Worm (Caenorhabditis elegans): ENCODE data around the gene F40F9.3.

DNA sequence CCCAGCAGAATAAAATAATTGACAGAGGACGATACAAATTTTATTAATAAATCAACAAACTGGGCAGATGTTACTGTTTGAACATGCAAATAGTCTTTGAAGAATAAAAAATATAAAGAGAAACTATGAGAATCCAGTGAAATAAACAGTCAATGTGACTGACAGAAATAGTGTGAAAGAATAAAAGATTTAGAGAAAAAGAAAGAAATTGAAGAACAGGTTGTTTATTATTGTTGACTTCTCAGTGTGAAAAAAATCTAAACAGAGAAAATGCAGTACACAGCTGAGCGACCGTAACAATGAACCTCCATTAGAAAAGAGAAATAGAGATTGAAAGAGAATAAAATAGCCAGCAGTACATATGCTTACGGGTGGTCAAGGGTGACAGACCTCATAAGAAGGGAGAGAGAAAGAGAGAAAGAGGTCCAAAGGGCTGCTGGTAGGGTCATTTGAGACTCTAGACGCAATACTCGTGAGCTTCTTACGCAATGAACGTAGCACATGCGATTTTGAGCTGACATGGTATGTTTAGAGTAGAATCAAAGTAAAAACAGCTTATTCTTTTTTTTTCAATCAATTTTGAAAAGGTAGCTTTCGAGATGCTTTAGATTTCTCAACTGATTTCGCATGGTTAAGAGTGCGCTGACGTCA is 9.1 kb downstream of the F40F9.3 start, which contains the start of gene slcr-46.3:
- TF ChIP-seq ama-1 (optimal IDR thresholded peaks at IDR 0.05) (no peak), ZK546.5 (tag; optimal IDR thresholded peaks at IDR 0.05) (no peak), elt-3 (tag; optimal IDR thresholded peaks at IDR 0.05) (no peak), pqm-1 (tag; optimal IDR thresholded peaks at IDR 0.05) (no peak), unc-62 (GFP tag; optimal IDR thresholded peaks at IDR 0.05) (no peak), nhr-76 (tag; optimal IDR thresholded peaks at IDR 0.05) (no peak), unc-39 (tag; optimal IDR thresholded peaks at IDR 0.05) (no peak), elt-2 (tag; optimal IDR thresholded peaks at IDR 0.05) (no peak)
